Fruit fly (Drosophila melanogaster) whole organism, embryonic: Measurements from ENCODE around the gene CG14036.
A peak's percentile ranks its signal among the peaks of the same experiment; 100 is the strongest.

Experiments
- Bgb ChIP-seq: fragments of 200-800 bp; sonication (Bioruptor generic); IDR thresholded peaks from 2 replicates; pipeline ENCODE4 v1.3.6; 2022; ENCODE audit warnings: missing biosample characterization, missing genetic modification characterization; ENCODE audit not compliant: partially characterized antibody
- CG12071 ChIP-seq: fragments of 200-800 bp; sonication (Bioruptor generic); optimal IDR thresholded peaks from 3 replicates; lab custom pipeline; 2018; ENCODE audit warnings: missing biosample characterization, mild to moderate bottlenecking, missing genetic modification characterization
- CG12299 ChIP-seq: fragments of 200-800 bp; sonication (Bioruptor generic); optimal IDR thresholded peaks from 2 replicates; lab custom pipeline; 2018; ENCODE audit warnings: missing biosample characterization, mild to moderate bottlenecking, missing genetic modification characterization
- CG13287 ChIP-seq: fragments of 200-800 bp; sonication (Bioruptor generic); IDR thresholded peaks from 2 replicates; pipeline ENCODE4 v1.3.6; 2022; ENCODE audit warnings: missing biosample characterization, missing genetic modification characterization; ENCODE audit not compliant: partially characterized antibody
- CG13775 ChIP-seq: fragments of 200-800 bp; sonication (Bioruptor generic); optimal IDR thresholded peaks from 3 replicates; lab custom pipeline; 2017; ENCODE audit warnings: missing biosample characterization, mild to moderate bottlenecking, missing genetic modification characterization
- CG14014 ChIP-seq: fragments of 200-800 bp; sonication (Bioruptor generic); IDR thresholded peaks from 2 replicates; pipeline ENCODE4 v1.3.6; 2022; ENCODE audit warnings: missing biosample characterization, missing genetic modification characterization
- CG14050 ChIP-seq: fragments of 200-800 bp; sonication (Bioruptor generic); IDR thresholded peaks from 3 replicates; pipeline ENCODE4 v1.3.6; 2022; ENCODE audit warnings: missing biosample characterization, missing genetic modification characterization
- CG14667 ChIP-seq: fragments of 200-800 bp; sonication (Bioruptor generic); IDR thresholded peaks from 2 replicates; pipeline ENCODE4 v1.3.6; 2022; ENCODE audit warnings: missing biosample characterization, missing genetic modification characterization
- CG17186 ChIP-seq: fragments of 200-800 bp; sonication (Bioruptor generic); optimal IDR thresholded peaks from 3 replicates; lab custom pipeline; 2017; ENCODE audit warnings: missing biosample characterization, missing genetic modification reagents, missing genetic modification characterization
- CG17802 ChIP-seq: fragments of 200-800 bp; sonication (Bioruptor generic); optimal IDR thresholded peaks from 2 replicates; lab custom pipeline; 2018; ENCODE audit warnings: missing biosample characterization, mild to moderate bottlenecking, missing genetic modification characterization, moderate library complexity
- CG3281 ChIP-seq: fragments of 200-800 bp; sonication (Bioruptor generic); optimal IDR thresholded peaks from 3 replicates; lab custom pipeline; 2017; ENCODE audit warnings: missing biosample characterization, mild to moderate bottlenecking, missing genetic modification characterization
- CG3847 ChIP-seq: fragments of 200-800 bp; sonication (Bioruptor generic); IDR thresholded peaks from 2 replicates; pipeline ENCODE4 v1.3.6; 2022; ENCODE audit warnings: missing biosample characterization, missing genetic modification characterization
- CG4282 ChIP-seq: fragments of 200-800 bp; sonication (Bioruptor generic); optimal IDR thresholded peaks from 2 replicates; lab custom pipeline; 2016; ENCODE audit warnings: missing biosample characterization, missing genetic modification characterization
- CG4360 ChIP-seq: fragments of 200-800 bp; sonication (Bioruptor generic); IDR thresholded peaks from 2 replicates; pipeline ENCODE4 v1.3.6; 2022; ENCODE audit warnings: missing biosample characterization, missing genetic modification characterization
- CG6254 ChIP-seq: fragments of 200-800 bp; sonication (Bioruptor generic); optimal IDR thresholded peaks from 3 replicates; lab custom pipeline; 2017; ENCODE audit warnings: mild to moderate bottlenecking, missing biosample characterization, missing genetic modification reagents, missing genetic modification characterization
- CG7556 ChIP-seq: fragments of 200-800 bp; sonication (Bioruptor generic); optimal IDR thresholded peaks from 2 replicates; lab custom pipeline; 2017; ENCODE audit warnings: missing biosample characterization, mild to moderate bottlenecking, missing genetic modification characterization
- CG7987 ChIP-seq: fragments of 200-800 bp; sonication (Bioruptor generic); optimal IDR thresholded peaks from 2 replicates; lab custom pipeline; 2018; ENCODE audit warnings: missing biosample characterization, mild to moderate bottlenecking, missing genetic modification characterization, moderate library complexity
- CG8359 ChIP-seq: fragments of 200-800 bp; sonication (Bioruptor generic); optimal IDR thresholded peaks from 2 replicates; lab custom pipeline; 2017; ENCODE audit warnings: missing biosample characterization, mild to moderate bottlenecking, missing genetic modification characterization, borderline replicate concordance
- CG8924 ChIP-seq: fragments of 200-800 bp; optimal IDR thresholded peaks from 3 replicates; lab custom pipeline; 2019; ENCODE audit warnings: missing biosample characterization, mild to moderate bottlenecking, missing genetic modification characterization, moderate library complexity
- CG9727 ChIP-seq: fragments of 200-800 bp; sonication (Bioruptor generic); optimal IDR thresholded peaks from 3 replicates; lab custom pipeline; 2017; ENCODE audit warnings: missing biosample characterization, mild to moderate bottlenecking, missing genetic modification characterization
- Dip2 ChIP-seq: fragments of 200-800 bp; sonication (Bioruptor generic); IDR thresholded peaks from 2 replicates; pipeline ENCODE4 v1.3.6; 2022; ENCODE audit warnings: missing biosample characterization, missing genetic modification characterization
- Dip3 ChIP-seq: fragments of 200-800 bp; sonication (Bioruptor generic); optimal IDR thresholded peaks from 3 replicates; lab custom pipeline; 2016; ENCODE audit warnings: missing biosample characterization, missing genetic modification characterization
- Hr51 ChIP-seq, 2 experiments: fragments of 200-800 bp; sonication (Bioruptor generic); optimal IDR thresholded peaks; 2 replicates in 1 of 2; 3 replicates in 1 of 2; lab custom pipeline; 2016 to 2018; ENCODE audit warnings: missing biosample characterization in 2 of 2, missing genetic modification characterization in 2 of 2, mild to moderate bottlenecking in 1 of 2, moderate library complexity in 1 of 2
- Kr ChIP-seq: fragments of 200-800 bp; sonication (Bioruptor generic); optimal IDR thresholded peaks from 2 replicates; lab custom pipeline; 2017; ENCODE audit warnings: missing biosample characterization, mild to moderate bottlenecking, missing genetic modification characterization
- MBD-R2 ChIP-seq: fragments of 200-800 bp; sonication (Bioruptor generic); IDR thresholded peaks from 2 replicates; pipeline ENCODE4 v1.3.6; 2022; ENCODE audit warnings: missing biosample characterization, missing genetic modification characterization
- Max ChIP-seq: fragments of 200-800 bp; sonication (Bioruptor generic); optimal IDR thresholded peaks from 2 replicates; lab custom pipeline; 2016; ENCODE audit warnings: missing biosample characterization, mild to moderate bottlenecking, missing genetic modification characterization
- Oli ChIP-seq: fragments of 200-800 bp; sonication (Bioruptor generic); optimal IDR thresholded peaks from 2 replicates; lab custom pipeline; 2018; ENCODE audit warnings: missing biosample characterization, mild to moderate bottlenecking, missing genetic modification characterization, moderate library complexity
- Poxn ChIP-seq: fragments of 200-800 bp; sonication (Bioruptor generic); IDR thresholded peaks from 2 replicates; pipeline ENCODE4 v1.3.6; 2022; ENCODE audit warnings: missing biosample characterization, missing genetic modification characterization
- Rx ChIP-seq: fragments of 200-800 bp; sonication (Bioruptor generic); IDR thresholded peaks from 2 replicates; pipeline ENCODE4 v1.3.6; 2022; ENCODE audit warnings: missing biosample characterization, missing genetic modification characterization
- Sin3A ChIP-seq: fragments of >200 bp; optimal IDR thresholded peaks from 2 replicates; lab custom pipeline; 2018
- Sox102F ChIP-seq: fragments of 200-800 bp; sonication (Bioruptor generic); optimal IDR thresholded peaks from 2 replicates; lab custom pipeline; 2018; ENCODE audit warnings: missing biosample characterization, mild to moderate bottlenecking, missing genetic modification characterization, moderate library complexity
- Spps ChIP-seq: fragments of 200-800 bp; sonication (Bioruptor generic); optimal IDR thresholded peaks from 2 replicates; lab custom pipeline; 2018; ENCODE audit warnings: missing biosample characterization, mild to moderate bottlenecking, missing genetic modification characterization
- Ssrp ChIP-seq: fragments of 200-800 bp; sonication (Bioruptor generic); optimal IDR thresholded peaks from 2 replicates; lab custom pipeline; 2018; ENCODE audit warnings: missing biosample characterization, mild to moderate bottlenecking, missing genetic modification characterization, moderate library complexity
- Taf1 ChIP-seq: fragments of 200-800 bp; sonication (Bioruptor generic); IDR thresholded peaks from 2 replicates; pipeline ENCODE4 v1.3.6; 2022; ENCODE audit warnings: missing biosample characterization, missing genetic modification characterization
- exex ChIP-seq: fragments of 200-800 bp; sonication (Bioruptor generic); optimal IDR thresholded peaks from 4 replicates; lab custom pipeline; 2018; ENCODE audit warnings: missing biosample characterization, mild to moderate bottlenecking, missing genetic modification characterization, moderate library complexity
- eyg ChIP-seq: fragments of 200-800 bp; sonication (Bioruptor generic); optimal IDR thresholded peaks from 3 replicates; lab custom pipeline; 2016; ENCODE audit warnings: missing biosample characterization, missing genetic modification characterization
- gcm2 ChIP-seq: fragments of 200-800 bp; sonication (Bioruptor generic); optimal IDR thresholded peaks from 2 replicates; lab custom pipeline; 2016; ENCODE audit warnings: missing biosample characterization, missing genetic modification characterization
- hkb ChIP-seq, 2 experiments: fragments of 200-800 bp in 1 of 2; fragments of >200 bp in 1 of 2; sonication (Bioruptor generic) in 1 of 2; IDR thresholded peaks in 1 of 2; optimal IDR thresholded peaks in 1 of 2; 2 replicates each; pipeline versions ENCODE4 v1.3.6 to Lab custom; 2017 to 2022; ENCODE audit warnings: missing biosample characterization in 1 of 2, missing genetic modification characterization in 1 of 2
- lola ChIP-seq, 3 experiments: fragments of >200 bp in 2 of 3; fragments of 200-800 bp in 1 of 3; sonication (Bioruptor generic) in 1 of 3; optimal IDR thresholded peaks; 2 replicates each; lab custom pipeline; 2017 to 2019; ENCODE audit warnings: missing biosample characterization in 3 of 3, missing genetic modification characterization in 3 of 3, mild to moderate bottlenecking in 1 of 3, moderate library complexity in 1 of 3
- luna ChIP-seq: fragments of 200-800 bp; sonication (Bioruptor generic); optimal IDR thresholded peaks from 2 replicates; lab custom pipeline; 2016; ENCODE audit warnings: missing biosample characterization, missing genetic modification characterization
- mld ChIP-seq: fragments of 200-800 bp; sonication (Bioruptor generic); IDR thresholded peaks from 3 replicates; pipeline ENCODE4 v1.3.6; 2022; ENCODE audit warnings: missing biosample characterization, missing genetic modification characterization; ENCODE audit not compliant: partially characterized antibody
- nmo ChIP-seq: fragments of 200-800 bp; sonication (Bioruptor generic); optimal IDR thresholded peaks from 2 replicates; lab custom pipeline; 2018; ENCODE audit warnings: missing biosample characterization, mild to moderate bottlenecking, missing genetic modification characterization, moderate library complexity
- odd ChIP-seq: fragments of 200-800 bp; sonication (Bioruptor generic); optimal IDR thresholded peaks from 2 replicates; lab custom pipeline; 2017; ENCODE audit warnings: missing biosample characterization, mild to moderate bottlenecking, missing genetic modification characterization
- sd ChIP-seq: fragments of 200-800 bp; sonication (Bioruptor generic); optimal IDR thresholded peaks from 3 replicates; lab custom pipeline; 2018; ENCODE audit warnings: missing biosample characterization, mild to moderate bottlenecking, missing genetic modification characterization, moderate library complexity
- slou ChIP-seq: fragments of 200-800 bp; sonication (Bioruptor generic); optimal IDR thresholded peaks from 3 replicates; lab custom pipeline; 2016; ENCODE audit warnings: missing biosample characterization, missing genetic modification characterization
- sqz ChIP-seq: fragments of 200-800 bp; sonication (Bioruptor generic); optimal IDR thresholded peaks from 3 replicates; lab custom pipeline; 2018; ENCODE audit warnings: missing biosample characterization, mild to moderate bottlenecking, missing genetic modification characterization
- tap ChIP-seq: fragments of 200-800 bp; optimal IDR thresholded peaks from 3 replicates; lab custom pipeline; 2019; ENCODE audit warnings: missing biosample characterization, mild to moderate bottlenecking, missing genetic modification characterization, moderate library complexity
- tna ChIP-seq: fragments of 200-800 bp; sonication (Bioruptor generic); IDR thresholded peaks from 2 replicates; pipeline ENCODE4 v1.3.6; 2022; ENCODE audit warnings: missing biosample characterization, missing genetic modification characterization; ENCODE audit not compliant: partially characterized antibody
- twi ChIP-seq: fragments of 200-800 bp; optimal IDR thresholded peaks from 2 replicates; lab custom pipeline; 2019; ENCODE audit warnings: missing biosample characterization, mild to moderate bottlenecking, missing genetic modification characterization, moderate library complexity
- wdn ChIP-seq: fragments of 200-800 bp; sonication (Bioruptor generic); IDR thresholded peaks from 2 replicates; pipeline ENCODE4 v1.3.6; 2022; ENCODE audit warnings: missing biosample characterization, missing genetic modification characterization

Gene CG14036

DNA sequence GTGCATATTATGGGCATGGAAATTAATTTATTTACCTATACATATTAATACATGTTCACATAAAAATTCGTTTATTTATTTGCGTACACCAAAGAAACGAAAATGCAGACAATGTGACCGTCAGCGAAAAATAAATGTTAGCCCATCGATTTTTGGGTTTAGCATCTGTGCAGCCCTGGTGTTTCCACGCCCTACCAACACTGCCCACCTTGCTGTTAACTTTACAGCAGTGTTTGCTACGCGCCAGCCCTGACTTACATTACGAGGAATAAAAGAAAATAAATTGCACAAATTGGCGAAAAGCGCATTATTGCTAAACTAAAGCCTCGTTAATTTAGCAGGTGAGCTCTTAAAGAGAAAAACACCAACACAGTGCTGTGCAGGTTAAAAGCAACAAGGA, 11.8 kb downstream of the CG14036 start, which contains the start of the genes CG33995, CG44000 and CG44001 (continued):
- TF ChIP-seq CG3281 (GFP tag; lab: Kevin White, UChicago) (peak; percentile 69), Max (GFP tag; lab: Kevin White, UChicago) (peak; percentile 50), Hr51 (GFP tag; optimal IDR thresholded peaks at IDR 0.05; lab: Kevin White, UChicago) (peak; percentile 10 to 60), Oli (tag; lab: Kevin White, UChicago) (no peak), CG13775 (peak; percentile 1), nmo (peak; percentile 59), eyg (GFP tag; lab: Kevin White, UChicago) (peak; percentile 16), Ssrp (tag; lab: Kevin White, UChicago) (no peak), MBD-R2 (GFP tag; lab: Robert Waterston, UW) (peak; percentile 94), Dip2 (GFP tag; lab: Robert Waterston, UW) (no peak), Sox102F (GFP tag; lab: Kevin White, UChicago) (no peak), CG12071 (no peak), lola (GFP tag; optimal IDR thresholded peaks at IDR 0.05; lab: Kevin White, UChicago) (no peak), CG14050 (GFP tag; lab: Robert Waterston, UW) (no peak), CG7556 (peak; percentile 17), CG12299 (peak; percentile 4), Dip3 (GFP tag; lab: Kevin White, UChicago) (peak; percentile 39), Rx (GFP tag; lab: Robert Waterston, UW) (0 out of 2 replicates have a peak, but pooled peaks have one; percentile 4), twi (tag; lab: Kevin White, UChicago) (peak; percentile 22), CG8359 (GFP tag; lab: Kevin White, UChicago) (no peak), CG4360 (GFP tag; lab: Robert Waterston, UW) (no peak), Bgb (GFP tag; lab: Robert Waterston, UW) (peak; percentile 46), CG14667 (GFP tag; lab: Robert Waterston, UW) (no peak), exex (tag; lab: Kevin White, UChicago) (no peak), CG17802 (tag; lab: Kevin White, UChicago) (no peak), Sin3A (lab: Kevin White, UChicago) (peak; percentile 68), tna (no peak), slou (no peak), Kr (GFP tag; lab: Kevin White, UChicago) (no peak), sd (tag; lab: Kevin White, UChicago) (no peak), mld (GFP tag; lab: Robert Waterston, UW) (no peak), CG14014 (GFP tag; lab: Robert Waterston, UW) (no peak; the same call in 1 of the 2 replicates), Taf1 (GFP tag; lab: Robert Waterston, UW) (no peak), Poxn (GFP tag; lab: Robert Waterston, UW) (no peak), wdn (GFP tag; lab: Robert Waterston, UW) (no peak), CG8924 (tag; lab: Kevin White, UChicago) (peak; percentile 65), gcm2 (peak; percentile 38), CG4282 (GFP tag; lab: Kevin White, UChicago) (no peak), tap (peak; percentile 5), CG13287 (GFP tag; lab: Robert Waterston, UW) (peak; percentile 55), hkb (optimal IDR thresholded peaks at IDR 0.05; lab: Kevin White, UChicago) (peak; percentile 25), hkb (GFP tag; IDR thresholded peaks at IDR 0.05; lab: Robert Waterston, UW) (no peak), CG7987 (peak; percentile 61), sqz (peak; percentile 23), odd (GFP tag; lab: Kevin White, UChicago) (no peak), CG9727 (GFP tag; lab: Kevin White, UChicago) (no peak), CG6254 (GFP tag; lab: Kevin White, UChicago) (no peak), CG17186 (GFP tag; lab: Kevin White, UChicago) (peak; percentile 67), luna (GFP tag; lab: Kevin White, UChicago) (peak; percentile 17), CG3847 (peak; percentile 75), Spps (tag; lab: Kevin White, UChicago) (no peak)
